Worm (Caenorhabditis elegans) whole organism, mixed stage, embryonic: Measurements from ENCODE around the gene mec-4.

ENCODE experiments used
- blmp-1 ChIP-seq: fragments of 150-350 bp; optimal IDR thresholded peaks from 2 replicates; lab custom pipeline; 2014; ENCODE audit warnings: missing biosample characterization, missing genetic modification characterization
- ces-1 ChIP-seq: fragments of 150-350 bp; optimal IDR thresholded peaks from 2 replicates; lab custom pipeline; 2014; ENCODE audit warnings: missing biosample characterization, missing genetic modification reagents, missing genetic modification characterization
- elt-1 ChIP-seq: sonication (generic microtip); optimal IDR thresholded peaks from 2 replicates; lab custom pipeline; 2017; ENCODE audit warnings: missing genetic modification characterization, mild to moderate bottlenecking, missing compliant biosample characterization, antibody characterized with exemption, moderate library complexity, borderline replicate concordance; ENCODE audit not compliant: insufficient read depth
- elt-3 ChIP-seq: fragments of 150-350 bp; optimal IDR thresholded peaks from 2 replicates; lab custom pipeline; 2014; ENCODE audit warnings: missing biosample characterization, missing genetic modification characterization
- ham-2 ChIP-seq: fragments of 200-800 bp; sonication (Bioruptor generic); optimal IDR thresholded peaks from 2 replicates; lab custom pipeline; 2018; ENCODE audit warnings: mild to moderate bottlenecking, missing genetic modification characterization, missing compliant biosample characterization
- hlh-1 ChIP-seq: fragments of 150-350 bp; optimal IDR thresholded peaks from 2 replicates; lab custom pipeline; 2014; ENCODE audit warnings: missing biosample characterization, missing genetic modification reagents, missing genetic modification characterization
- lsy-2 ChIP-seq: fragments of 150-350 bp; optimal IDR thresholded peaks from 2 replicates; lab custom pipeline; 2014; ENCODE audit warnings: missing biosample characterization, missing genetic modification characterization
- nhr-12 ChIP-seq: fragments of 150-350 bp; optimal IDR thresholded peaks from 2 replicates; lab custom pipeline; 2014; ENCODE audit warnings: missing biosample characterization, missing genetic modification characterization
- nhr-28 ChIP-seq: fragments of 150-350 bp; optimal IDR thresholded peaks from 2 replicates; lab custom pipeline; 2014; ENCODE audit warnings: missing biosample characterization, missing genetic modification characterization
- nhr-76 ChIP-seq: sonication (generic microtip); optimal IDR thresholded peaks from 2 replicates; lab custom pipeline; 2017; ENCODE audit warnings: missing biosample characterization, missing genetic modification characterization
- unc-62 ChIP-seq: fragments of 150-350 bp; optimal IDR thresholded peaks from 2 replicates; lab custom pipeline; 2014; ENCODE audit warnings: missing biosample characterization, missing genetic modification reagents, missing genetic modification characterization

ce11 chrX:16826500-16826899 is 19.6 kb upstream of the mec-4 start:
- TF ChIP-seq blmp-1 (tag; lab: Kevin White, UChicago) (no peak), unc-62 (GFP tag; lab: Kevin White, UChicago) (no peak), nhr-12 (tag; lab: Kevin White, UChicago) (no peak), ces-1 (no peak), elt-1 (tag; lab: Kevin White, UChicago) (no peak), hlh-1 (tag; lab: Kevin White, UChicago) (no peak), nhr-28 (tag; lab: Kevin White, UChicago) (no peak), elt-3 (no peak), lsy-2 (tag; lab: Kevin White, UChicago) (no peak), nhr-76 (no peak), ham-2 (GFP tag; lab: Kevin White, UChicago) (no peak)
